Worm (Caenorhabditis elegans) whole organism, L1 larva: ENCODE results near the gene trr-1.

Source experiments
- aha-1 ChIP-seq: fragments of 150-350 bp; optimal IDR thresholded peaks from 2 replicates; lab custom pipeline; 2014; ENCODE audit warnings: missing biosample characterization, missing genetic modification characterization
- alr-1 ChIP-seq: fragments of 200-800 bp; sonication (Bioruptor generic); optimal IDR thresholded peaks from 2 replicates; lab custom pipeline; 2018; ENCODE audit warnings: borderline replicate concordance, mild to moderate bottlenecking, missing genetic modification characterization, missing compliant biosample characterization
- aly-2 ChIP-seq: fragments of 150-350 bp; optimal IDR thresholded peaks from 2 replicates; lab custom pipeline; 2014; ENCODE audit warnings: missing biosample characterization, missing genetic modification characterization
- ama-1 ChIP-seq: fragments of 150-350 bp; optimal IDR thresholded peaks from 2 replicates; lab custom pipeline; 2014
- ceh-8 ChIP-seq: fragments of 200-800 bp; sonication (Bioruptor generic); optimal IDR thresholded peaks from 2 replicates; lab custom pipeline; 2018; ENCODE audit warnings: mild to moderate bottlenecking, missing genetic modification characterization, moderate library complexity, missing compliant biosample characterization
- ceh-88 ChIP-seq: fragments of 200-800 bp; sonication (Bioruptor generic); IDR thresholded peaks from 2 replicates; pipeline ENCODE4 v1.3.6; 2022; ENCODE audit warnings: missing genetic modification characterization, missing compliant biosample characterization
- dsc-1 ChIP-seq: sonication (generic microtip); optimal IDR thresholded peaks from 2 replicates; lab custom pipeline; 2016; ENCODE audit warnings: mild to moderate bottlenecking, missing genetic modification characterization, missing compliant biosample characterization
- efl-1 ChIP-seq, 4 experiments: fragments of 150-350 bp; optimal IDR thresholded peaks in 3 of 4; peaks in 1 of 4; 1 replicate in 1 of 4; 2 replicates in 3 of 4; lab custom pipeline; 2014; ENCODE audit warnings: missing biosample characterization in 2 of 4, missing genetic modification characterization in 2 of 4, missing genetic modification reagents in 2 of 4
- efl-3 ChIP-seq: fragments of 200-800 bp; sonication (Bioruptor generic); optimal IDR thresholded peaks from 2 replicates; lab custom pipeline; 2018; ENCODE audit warnings: mild to moderate bottlenecking, missing genetic modification characterization, missing compliant biosample characterization
- fkh-10 ChIP-seq: sonication (generic microtip); optimal IDR thresholded peaks from 2 replicates; lab custom pipeline; 2017; ENCODE audit warnings: missing biosample characterization, missing genetic modification reagents, missing genetic modification characterization
- fkh-8 ChIP-seq: sonication (generic microtip); optimal IDR thresholded peaks from 2 replicates; lab custom pipeline; 2016; ENCODE audit warnings: mild to moderate bottlenecking, missing genetic modification characterization, missing compliant biosample characterization
- hlh-17 ChIP-seq: fragments of 200-800 bp; sonication (Bioruptor generic); optimal IDR thresholded peaks from 2 replicates; lab custom pipeline; 2018; ENCODE audit warnings: missing genetic modification characterization, mild to moderate bottlenecking, missing compliant biosample characterization, moderate library complexity, borderline replicate concordance
- hlh-4 ChIP-seq: sonication (generic microtip); optimal IDR thresholded peaks from 2 replicates; lab custom pipeline; 2016; ENCODE audit warnings: mild to moderate bottlenecking, missing genetic modification characterization, missing compliant biosample characterization
- isw-1 ChIP-seq: fragments of 200-800 bp; sonication (Bioruptor generic); IDR thresholded peaks from 2 replicates; pipeline ENCODE4 v1.3.6; 2022; ENCODE audit warnings: missing genetic modification characterization, missing compliant biosample characterization
- lin-13 ChIP-seq: fragments of 150-350 bp; optimal IDR thresholded peaks from 2 replicates; lab custom pipeline; 2014; ENCODE audit warnings: missing biosample characterization, missing genetic modification reagents, missing genetic modification characterization
- lin-14 ChIP-seq: fragments of 200-800 bp; sonication (Bioruptor generic); optimal IDR thresholded peaks from 2 replicates; lab custom pipeline; 2018; ENCODE audit warnings: mild to moderate bottlenecking, missing genetic modification characterization, moderate library complexity, missing compliant biosample characterization
- lin-15B ChIP-seq: fragments of 150-350 bp; sonication (generic microtip); optimal IDR thresholded peaks from 3 replicates; lab custom pipeline; 2014; ENCODE audit warnings: missing biosample characterization, missing genetic modification characterization
- lir-3 ChIP-seq: sonication (generic microtip); optimal IDR thresholded peaks from 2 replicates; lab custom pipeline; 2016; ENCODE audit warnings: mild to moderate bottlenecking, missing genetic modification characterization, moderate library complexity, missing compliant biosample characterization; ENCODE audit not compliant: poor library complexity
- mab-9 ChIP-seq: fragments of 200-800 bp; sonication (Bioruptor generic); IDR thresholded peaks from 2 replicates; pipeline ENCODE4 v1.3.6; 2022; ENCODE audit warnings: missing genetic modification reagents, missing genetic modification characterization, missing compliant biosample characterization
- mdl-1 ChIP-seq, 2 experiments: fragments of 150-350 bp; optimal IDR thresholded peaks; 2 replicates each; lab custom pipeline; 2014 to 2017; ENCODE audit warnings: missing biosample characterization in 2 of 2, missing genetic modification characterization in 2 of 2, inconsistent platforms in 1 of 2
- nhr-11 ChIP-seq: fragments of 150-350 bp; optimal IDR thresholded peaks from 2 replicates; lab custom pipeline; 2014; ENCODE audit warnings: missing biosample characterization, missing genetic modification characterization
- nhr-12 ChIP-seq: sonication (generic microtip); optimal IDR thresholded peaks from 2 replicates; lab custom pipeline; 2017; ENCODE audit warnings: missing biosample characterization, missing genetic modification characterization
- nhr-19 ChIP-seq: fragments of 200-800 bp; sonication (Bioruptor generic); conservative IDR thresholded peaks from 2 replicates; pipeline ENCODE4 v1.3.6; 2022; ENCODE audit warnings: missing genetic modification characterization, missing compliant biosample characterization
- nhr-20 ChIP-seq: sonication (generic microtip); optimal IDR thresholded peaks from 2 replicates; lab custom pipeline; 2016; ENCODE audit warnings: mild to moderate bottlenecking, missing genetic modification characterization, missing compliant biosample characterization
- nhr-47 ChIP-seq: sonication (generic microtip); optimal IDR thresholded peaks from 2 replicates; lab custom pipeline; 2016; ENCODE audit warnings: mild to moderate bottlenecking, missing genetic modification characterization, moderate library complexity, missing compliant biosample characterization
- nhr-71 ChIP-seq: sonication (generic microtip); optimal IDR thresholded peaks from 2 replicates; lab custom pipeline; 2016; ENCODE audit warnings: mild to moderate bottlenecking, missing genetic modification characterization, moderate library complexity, missing compliant biosample characterization
- nhr-77 ChIP-seq: fragments of 150-350 bp; optimal IDR thresholded peaks from 2 replicates; lab custom pipeline; 2014; ENCODE audit warnings: missing biosample characterization, missing genetic modification characterization
- nhr-84 ChIP-seq: sonication (generic microtip); optimal IDR thresholded peaks from 2 replicates; lab custom pipeline; 2017; ENCODE audit warnings: missing biosample characterization, missing genetic modification characterization
- tlp-1 ChIP-seq: fragments of 150-350 bp; optimal IDR thresholded peaks from 2 replicates; lab custom pipeline; 2014; ENCODE audit warnings: missing biosample characterization, missing genetic modification characterization
- unc-130 ChIP-seq: fragments of 150-350 bp; optimal IDR thresholded peaks from 2 replicates; lab custom pipeline; 2017; ENCODE audit warnings: missing biosample characterization, missing genetic modification characterization, inconsistent platforms
- unc-30 ChIP-seq: sonication (generic microtip); optimal IDR thresholded peaks from 2 replicates; lab custom pipeline; 2017; ENCODE audit warnings: missing biosample characterization, missing genetic modification characterization
- unc-62 ChIP-seq: fragments of 150-350 bp; optimal IDR thresholded peaks from 2 replicates; lab custom pipeline; 2014; ENCODE audit warnings: missing biosample characterization, missing genetic modification reagents, missing genetic modification characterization
- unc-86 ChIP-seq: sonication (generic microtip); optimal IDR thresholded peaks from 2 replicates; lab custom pipeline; 2016; ENCODE audit warnings: missing genetic modification characterization, missing compliant biosample characterization
- ztf-11 ChIP-seq, 2 experiments: sonication (generic microtip); optimal IDR thresholded peaks; 2 replicates each; lab custom pipeline; 2016 to 2017; ENCODE audit warnings: missing genetic modification characterization in 2 of 2, missing biosample characterization in 1 of 2, missing compliant biosample characterization in 1 of 2

Gene trr-1

DNA sequence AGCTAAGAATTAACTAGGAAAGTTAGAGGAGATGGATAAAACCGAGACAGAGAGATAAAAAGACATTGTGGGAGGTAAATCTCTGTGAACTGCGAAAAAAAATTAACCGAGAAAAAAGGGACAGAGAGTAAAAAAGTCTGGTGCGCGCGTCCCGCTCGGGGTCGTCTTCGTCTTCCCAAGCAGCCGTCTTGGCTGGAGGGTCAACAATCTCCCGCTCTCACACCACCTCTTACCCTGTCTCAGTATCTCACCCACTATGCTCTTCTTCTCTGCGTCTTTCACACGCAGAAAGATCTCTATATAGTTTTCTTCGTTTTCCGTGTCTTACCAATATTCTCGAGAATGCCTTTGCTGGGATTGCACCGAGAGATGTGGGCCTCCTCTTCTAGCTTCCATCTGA lies 43.0 kb downstream of the trr-1 start (continued):
- peak; percentile 46 for TF ChIP-seq nhr-77 (tag; lab: Kevin White, UChicago)
- TF ChIP-seq aly-2: no peak
- no peak for TF ChIP-seq nhr-12 (tag; lab: Kevin White, UChicago)
- peak; percentile 49 for TF ChIP-seq nhr-20 (tag; lab: Kevin White, UChicago)
- TF ChIP-seq nhr-71 (tag; lab: Kevin White, UChicago): peak; percentile 71
- TF ChIP-seq mdl-1 (tag; optimal IDR thresholded peaks at IDR 0.05; lab: Kevin White, UChicago): peak in 1 of 2 experiments; percentile 33
- no peak for TF ChIP-seq hlh-4 (tag; lab: Kevin White, UChicago)

ce11 chrII:11629957-11630356 lies 45.8 kb downstream of the trr-1 start:
- TF ChIP-seq lin-14 (GFP tag; lab: Kevin White, UChicago) (peak; percentile 14), unc-86 (tag; lab: Kevin White, UChicago) (no peak), efl-1 (optimal IDR thresholded peaks at IDR 0.05; lab: Kevin White, UChicago) (no peak), efl-1 (GFP tag; optimal IDR thresholded peaks at IDR 0.05 in 1 of 2; lab: Kevin White, UChicago) (peak in 1 of 2 experiments; percentile 80)

DNA sequence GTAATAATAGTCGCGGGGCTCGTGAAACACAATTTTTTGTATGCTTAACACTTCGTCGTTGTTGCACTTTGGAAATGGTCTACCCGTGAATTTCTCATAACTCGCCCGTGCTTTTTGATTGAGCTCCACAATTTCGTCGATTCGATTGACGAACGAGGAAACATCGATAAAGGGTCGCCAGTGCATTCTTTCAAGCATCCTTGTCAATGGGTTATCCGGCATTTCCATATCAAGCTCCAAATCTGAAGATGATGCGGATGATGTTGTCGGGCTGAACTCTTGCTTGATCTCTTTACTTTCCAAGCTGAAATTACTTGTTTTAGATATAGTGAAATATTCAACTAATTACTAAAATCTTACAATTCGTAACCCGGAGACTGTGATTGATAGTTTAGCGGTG lies 47.8 kb downstream of the trr-1 start:
- TF ChIP-seq unc-62 (no peak), isw-1 (GFP tag; lab: Robert Waterston, UW) (no peak), ama-1 (lab: Kevin White, UChicago) (no peak), aha-1 (tag; lab: Kevin White, UChicago) (no peak), nhr-47 (no peak), tlp-1 (tag; lab: Kevin White, UChicago) (no peak), lin-15B (tag; lab: Kevin White, UChicago) (no peak), lir-3 (tag; lab: Kevin White, UChicago) (no peak), efl-3 (no peak)

- TF ChIP-seq ceh-88 (no peak), unc-30 (tag; lab: Kevin White, UChicago) (no peak), unc-62 (no peak), dsc-1 (tag; lab: Kevin White, UChicago) (no peak), mab-9 (GFP tag; lab: Robert Waterston, UW) (no peak), lin-13 (no peak), nhr-19 (GFP tag; lab: Robert Waterston, UW) (no peak), isw-1 (GFP tag; lab: Robert Waterston, UW) (no peak), fkh-10 (GFP tag; lab: Kevin White, UChicago) (no peak), unc-130 (no peak), nhr-84 (tag; lab: Kevin White, UChicago) (no peak), fkh-8 (tag; lab: Kevin White, UChicago) (no peak)
Observed at ce11 chrII:11622605-11623004, 53.1 kb downstream of the trr-1 start.

ce11 chrII:11621576-11621975 lies 54.2 kb downstream of the trr-1 start:
- no peak for TF ChIP-seq alr-1 (tag; lab: Kevin White, UChicago)
- no peak for TF ChIP-seq ceh-8 (GFP tag; lab: Kevin White, UChicago)
- no peak for TF ChIP-seq unc-30 (tag; lab: Kevin White, UChicago)
- TF ChIP-seq hlh-17 (GFP tag; lab: Kevin White, UChicago): no peak
- TF ChIP-seq ztf-11 (tag; optimal IDR thresholded peaks at IDR 0.05; lab: Kevin White, UChicago): no peak
- no peak for TF ChIP-seq fkh-8 (tag; lab: Kevin White, UChicago)
- TF ChIP-seq isw-1 (GFP tag; lab: Robert Waterston, UW): no peak
- no peak for TF ChIP-seq nhr-11
- TF ChIP-seq lin-14 (GFP tag; lab: Kevin White, UChicago): peak; percentile 59
- TF ChIP-seq aly-2: peak; percentile 11
- no peak for TF ChIP-seq tlp-1 (tag; lab: Kevin White, UChicago)
- TF ChIP-seq nhr-20 (tag; lab: Kevin White, UChicago): no peak
